Fruit fly (Drosophila melanogaster): ENCODE results near the gene smog.

smog gene

dm6 chr2L:4847191-4847853, 5.3 kb upstream of the smog start, which contains the start of the genes mxt and CG11927 (continued):
- no peak for TF ChIP-seq lbe (GFP tag; optimal IDR thresholded peaks at IDR 0.05)
- no peak for TF ChIP-seq ham (GFP tag; IDR thresholded peaks at IDR 0.05)
- no peak for TF ChIP-seq hth (optimal IDR thresholded peaks at IDR 0.05)
- no peak for TF ChIP-seq CG4282 (GFP tag; optimal IDR thresholded peaks at IDR 0.05)
- no peak for TF ChIP-seq exex (tag; optimal IDR thresholded peaks at IDR 0.05)
- no peak for TF ChIP-seq Elba2 (GFP tag; optimal IDR thresholded peaks at IDR 0.05)
- TF ChIP-seq Dbx (GFP tag; IDR thresholded peaks at IDR 0.05): no peak
- no peak for TF ChIP-seq Asciz (GFP tag; optimal IDR thresholded peaks at IDR 0.05)
- TF ChIP-seq otp (GFP tag; IDR thresholded peaks at IDR 0.05): 0 out of 3 replicates have a peak, but pooled peaks have one; percentile 15
- no peak for TF ChIP-seq eyg (GFP tag; optimal IDR thresholded peaks at IDR 0.05)
- TF ChIP-seq wdn (GFP tag; IDR thresholded peaks at IDR 0.05): 0 out of 2 replicates have a peak, but pooled peaks have one; percentile 32
- TF ChIP-seq ap (GFP tag; IDR thresholded peaks at IDR 0.05): no peak
- no peak for TF ChIP-seq sqz (GFP tag; optimal IDR thresholded peaks at IDR 0.05)
- TF ChIP-seq CG17568 (GFP tag; optimal IDR thresholded peaks at IDR 0.05): no peak
- TF ChIP-seq cas (GFP tag; IDR thresholded peaks at IDR 0.05): 0 out of 2 replicates have a peak, but pooled peaks have one; percentile 30
- TF ChIP-seq CG4328 (GFP tag; optimal IDR thresholded peaks at IDR 0.05): peak; percentile 8
- TF ChIP-seq sob (GFP tag; IDR thresholded peaks at IDR 0.05): peak; percentile 48; the same call in 1 of the 2 replicates
- TF ChIP-seq NK7.1 (GFP tag; optimal IDR thresholded peaks at IDR 0.05): no peak
- no peak for TF ChIP-seq Taf1 (GFP tag; IDR thresholded peaks at IDR 0.05)
- peak; percentile 26 for TF ChIP-seq CG12104 (GFP tag; optimal IDR thresholded peaks at IDR 0.05)
- no peak for TF ChIP-seq ERR (GFP tag; optimal IDR thresholded peaks at IDR 0.05)
- TF ChIP-seq kni (GFP tag; optimal IDR thresholded peaks at IDR 0.05): no peak
- peak; percentile 38 for TF ChIP-seq CG18619 (GFP tag; optimal IDR thresholded peaks at IDR 0.05)
- 0 out of 2 replicates have a peak, but pooled peaks have one; percentile 9 for TF ChIP-seq CG4404 (GFP tag; IDR thresholded peaks at IDR 0.05)
- TF ChIP-seq CG18764 (GFP tag; optimal IDR thresholded peaks at IDR 0.05): peak; percentile 37
- 0 out of 2 replicates have a peak, but pooled peaks have one; percentile 41 for TF ChIP-seq CG11085 (GFP tag; IDR thresholded peaks at IDR 0.05)
- TF ChIP-seq shn (GFP tag; optimal IDR thresholded peaks at IDR 0.05): peak; percentile 49
- TF ChIP-seq Eip74EF (GFP tag; optimal IDR thresholded peaks at IDR 0.05): no peak
- peak; percentile 85; the same call in 1 of the 2 replicates for TF ChIP-seq CG42726 (GFP tag; IDR thresholded peaks at IDR 0.05; ENCODE audit: partially characterized antibody)
- TF ChIP-seq CG13424 (tag; optimal IDR thresholded peaks at IDR 0.05): peak; percentile 48
- TF ChIP-seq CG7372 (GFP tag; IDR thresholded peaks at IDR 0.05): no peak
- TF ChIP-seq pfk (GFP tag; optimal IDR thresholded peaks at IDR 0.05): no peak
- TF ChIP-seq CG6683 (GFP tag; optimal IDR thresholded peaks at IDR 0.05): no peak
- peak; percentile 76; the same call in 2 of the 3 replicates for TF ChIP-seq HLH4C (GFP tag; IDR thresholded peaks at IDR 0.05; ENCODE audit: partially characterized antibody)
- TF ChIP-seq Fer3 (tag; optimal IDR thresholded peaks at IDR 0.05): peak; percentile 22
- TF ChIP-seq jing (GFP tag; optimal IDR thresholded peaks at IDR 0.05): no peak
- TF ChIP-seq CG8290 (GFP tag; optimal IDR thresholded peaks at IDR 0.05): peak; percentile 49
- TF ChIP-seq CG8290 (tag; optimal IDR thresholded peaks at IDR 0.05): no peak
- no peak for TF ChIP-seq kah (GFP tag; optimal IDR thresholded peaks at IDR 0.05)
- no peak for TF ChIP-seq Poxn (GFP tag; IDR thresholded peaks at IDR 0.05)
- TF ChIP-seq CG2129 (GFP tag; IDR thresholded peaks at IDR 0.05; ENCODE audit: partially characterized antibody): peak; percentile 74
- no peak for TF ChIP-seq dan (GFP tag; IDR thresholded peaks at IDR 0.05)
- no peak for TF ChIP-seq CG6654 (GFP tag; optimal IDR thresholded peaks at IDR 0.05)
- TF ChIP-seq lmd (GFP tag; IDR thresholded peaks at IDR 0.05): no peak
- TF ChIP-seq tll (GFP tag; optimal IDR thresholded peaks at IDR 0.05): no peak
- TF ChIP-seq CG9876 (GFP tag; optimal IDR thresholded peaks at IDR 0.05): no peak
- no peak for TF ChIP-seq rib (GFP tag; IDR thresholded peaks at IDR 0.05)
- peak; percentile 5 to 23 for TF ChIP-seq chif (GFP tag; optimal IDR thresholded peaks at IDR 0.05)
- no peak for TF ChIP-seq p53 (GFP tag; optimal IDR thresholded peaks at IDR 0.05)
- TF ChIP-seq trem (tag; optimal IDR thresholded peaks at IDR 0.05): peak; percentile 10
